Worm (Caenorhabditis elegans): ENCODE measurements around the gene K02D10.3.

Gene K02D10.3

ce11 chrIII:8733667-8734066 lies 38.1 kb downstream of the K02D10.3 start:
- TF ChIP-seq alr-1 (tag; optimal IDR thresholded peaks at IDR 0.05; ENCODE audit: borderline replicate concordance): no peak
- no peak for TF ChIP-seq hlh-4 (tag; optimal IDR thresholded peaks at IDR 0.05)
- no peak for TF ChIP-seq unc-98 (GFP tag; IDR thresholded peaks at IDR 0.05)
- no peak for TF ChIP-seq zag-1 (tag; optimal IDR thresholded peaks at IDR 0.05)
- no peak for TF ChIP-seq C04F5.9 (tag; optimal IDR thresholded peaks at IDR 0.05)
- no peak for TF ChIP-seq fkh-10 (GFP tag; optimal IDR thresholded peaks at IDR 0.05)
- no peak for TF ChIP-seq aly-2 (tag; optimal IDR thresholded peaks at IDR 0.05)
- no peak for TF ChIP-seq sup-37 (GFP tag; optimal IDR thresholded peaks at IDR 0.05)
- peak; percentile 20 for TF ChIP-seq egl-13 (tag; optimal IDR thresholded peaks at IDR 0.05)
- TF ChIP-seq skn-1 (tag; optimal IDR thresholded peaks at IDR 0.05): no peak
- no peak for TF ChIP-seq sptf-1 (tag; optimal IDR thresholded peaks at IDR 0.05)
- TF ChIP-seq isw-1 (GFP tag; IDR thresholded peaks at IDR 0.05): no peak
- TF ChIP-seq efl-3 (GFP tag; optimal IDR thresholded peaks at IDR 0.05): no peak
- peak; percentile 49 for TF ChIP-seq tlp-1 (tag; optimal IDR thresholded peaks at IDR 0.05)
- no peak for TF ChIP-seq ceh-82 (tag; optimal IDR thresholded peaks at IDR 0.05)
- no peak for TF ChIP-seq tbx-2 (tag; optimal IDR thresholded peaks at IDR 0.05)
- no peak for TF ChIP-seq ceh-90 (tag; optimal IDR thresholded peaks at IDR 0.05)
- TF ChIP-seq mef-2 (tag; optimal IDR thresholded peaks at IDR 0.05): no peak
- TF ChIP-seq unc-62 (GFP tag; optimal IDR thresholded peaks at IDR 0.05): no peak
- TF ChIP-seq lin-35 (GFP tag; optimal IDR thresholded peaks at IDR 0.05): peak in 1 of 2 experiments; percentile 12
- TF ChIP-seq lir-3 (tag; optimal IDR thresholded peaks at IDR 0.05; ENCODE audit: poor library complexity): no peak
- no peak for TF ChIP-seq hpl-2 (GFP tag; optimal IDR thresholded peaks at IDR 0.05)
- peak in 1 of 2 experiments; percentile 8 for TF ChIP-seq mdl-1 (tag; optimal IDR thresholded peaks at IDR 0.05)
- TF ChIP-seq elt-2 (tag; optimal IDR thresholded peaks at IDR 0.05): peak; percentile 89

DNA sequence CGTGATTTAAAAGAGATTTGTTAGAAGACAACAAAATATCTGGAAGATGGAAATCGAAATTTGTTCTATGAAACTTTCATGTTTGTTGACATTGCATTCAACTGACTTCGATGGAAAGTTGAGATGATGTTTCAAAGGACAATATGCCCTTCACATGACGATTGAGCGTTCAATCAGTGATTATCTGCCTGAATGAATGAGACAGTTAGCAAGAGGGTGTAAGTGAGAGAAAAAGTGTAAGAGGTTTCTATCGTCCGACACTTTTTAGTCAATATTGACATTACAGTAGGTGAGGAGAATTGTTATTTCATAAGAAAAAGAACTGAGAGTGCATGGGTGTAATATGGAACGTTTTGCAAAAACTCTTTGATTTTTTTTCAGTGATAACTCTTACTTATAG lies 38.5 kb downstream of the K02D10.3 start:
- TF ChIP-seq lin-35 (GFP tag; optimal IDR thresholded peaks at IDR 0.05): peak in 1 of 2 experiments; percentile 68
- TF ChIP-seq ets-5 (GFP tag; IDR thresholded peaks at IDR 0.05): no peak
- peak; percentile 31 for TF ChIP-seq C16A3.4 (tag; optimal IDR thresholded peaks at IDR 0.05)
- no peak for TF ChIP-seq skn-1 (tag; optimal IDR thresholded peaks at IDR 0.05)
- no peak for TF ChIP-seq aha-1 (tag; optimal IDR thresholded peaks at IDR 0.05)
- no peak for TF ChIP-seq efl-1 (optimal IDR thresholded peaks at IDR 0.05)
- no peak for TF ChIP-seq efl-1 (GFP tag; optimal IDR thresholded peaks at IDR 0.05 in 1 of 2)
- TF ChIP-seq nhr-20 (tag; optimal IDR thresholded peaks at IDR 0.05): peak; percentile 30
- TF ChIP-seq C04F5.9 (tag; optimal IDR thresholded peaks at IDR 0.05): no peak
- TF ChIP-seq blmp-1 (tag; optimal IDR thresholded peaks at IDR 0.05): peak; percentile 75
- peak in 4 of 6 experiments; percentile 1 to 95 (median 32) for TF ChIP-seq elt-3 (tag; optimal IDR thresholded peaks at IDR 0.05)
- no peak for TF ChIP-seq unc-130 (tag; optimal IDR thresholded peaks at IDR 0.05)
- no peak for TF ChIP-seq efl-3 (GFP tag; optimal IDR thresholded peaks at IDR 0.05)
- no peak for TF ChIP-seq mab-9 (GFP tag; IDR thresholded peaks at IDR 0.05)
- TF ChIP-seq alr-1 (tag; optimal IDR thresholded peaks at IDR 0.05; ENCODE audit: borderline replicate concordance): no peak
- no peak for TF ChIP-seq grh-1 (GFP tag; IDR thresholded peaks at IDR 0.05)
- TF ChIP-seq nhr-71 (tag; optimal IDR thresholded peaks at IDR 0.05): peak; percentile 13
- peak; percentile 51 for TF ChIP-seq nhr-19 (GFP tag; conservative IDR thresholded peaks at IDR 0.05)
- no peak for TF ChIP-seq lsy-2 (tag; optimal IDR thresholded peaks at IDR 0.05)
- peak in 1 of 2 experiments; percentile 57 for TF ChIP-seq mdl-1 (tag; optimal IDR thresholded peaks at IDR 0.05)
- no peak for TF ChIP-seq sox-4 (tag; optimal IDR thresholded peaks at IDR 0.05)
- peak; percentile 43 for TF ChIP-seq lin-14 (GFP tag; optimal IDR thresholded peaks at IDR 0.05)
- no peak for TF ChIP-seq nhr-12 (tag; optimal IDR thresholded peaks at IDR 0.05)
- peak; percentile 42 for TF ChIP-seq snu-23 (GFP tag; optimal IDR thresholded peaks at IDR 0.05)
- TF ChIP-seq nhr-11 (tag; optimal IDR thresholded peaks at IDR 0.05): no peak
- TF ChIP-seq ceh-8 (GFP tag; optimal IDR thresholded peaks at IDR 0.05): no peak
- no peak for TF ChIP-seq rnt-1 (tag; optimal IDR thresholded peaks at IDR 0.05)
- no peak for TF ChIP-seq snpc-4 (tag; optimal IDR thresholded peaks at IDR 0.05)
- no peak for TF ChIP-seq hlh-4 (tag; optimal IDR thresholded peaks at IDR 0.05)
- TF ChIP-seq nhr-76 (tag; optimal IDR thresholded peaks at IDR 0.05): no peak
- no peak for TF ChIP-seq fkh-8 (tag; optimal IDR thresholded peaks at IDR 0.05)
- TF ChIP-seq dpl-1 (GFP tag; optimal IDR thresholded peaks at IDR 0.05): no peak
- no peak for TF ChIP-seq elt-2 (tag; optimal IDR thresholded peaks at IDR 0.05)
- no peak for TF ChIP-seq vab-15 (tag; optimal IDR thresholded peaks at IDR 0.05)
- peak; percentile 49 for TF ChIP-seq nhr-85 (tag)
- TF ChIP-seq lin-39 (tag; optimal IDR thresholded peaks at IDR 0.05): no peak
